Worm (Caenorhabditis elegans): ENCODE measurements around the gene clc-7.
A peak's percentile ranks its signal among the peaks of the same experiment; 100 is the strongest.

DNA sequence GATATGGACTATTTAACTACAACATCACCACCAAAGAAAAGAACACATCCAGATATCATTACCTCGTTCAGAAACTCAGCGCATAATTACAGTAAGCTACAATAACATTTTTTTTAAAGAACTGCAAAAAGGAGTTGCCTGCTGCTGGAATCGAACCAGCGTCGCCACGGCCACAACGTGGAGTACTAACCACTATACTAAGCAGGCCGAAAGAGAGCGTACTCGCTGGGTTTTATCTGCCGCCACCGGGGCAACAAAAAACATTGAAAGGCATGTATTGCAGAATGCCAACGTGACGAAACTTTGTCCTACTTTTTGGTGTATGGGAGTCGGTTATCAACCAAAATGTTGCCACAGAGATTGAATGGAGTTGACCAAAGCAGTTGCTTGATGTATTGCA is 45.2 kb upstream of the clc-7 start:
- TF ChIP-seq pha-4 (tag; optimal IDR thresholded peaks at IDR 0.05) (no peak), mls-2 (tag; optimal IDR thresholded peaks at IDR 0.05) (peak; percentile 58), tbx-8 (GFP tag; optimal IDR thresholded peaks at IDR 0.05) (peak; percentile 60), nhr-237 (tag; optimal IDR thresholded peaks at IDR 0.05) (no peak)

Measured in whole organism, mixed stage, embryonic.